Worm (Caenorhabditis elegans) whole organism, L2 larva: ENCODE results near the gene R11F4.2.
A peak's percentile ranks its signal among the peaks of the same experiment; 100 is the strongest.

Experiments
- F13H6.1 ChIP-seq: sonication (generic microtip); optimal IDR thresholded peaks from 2 replicates; lab custom pipeline; 2016; ENCODE audit warnings: missing genetic modification characterization, missing compliant biosample characterization
- Y55F3AM.14 ChIP-seq: fragments of 200-800 bp; sonication (Bioruptor generic); optimal IDR thresholded peaks from 2 replicates; lab custom pipeline; 2018; ENCODE audit warnings: mild to moderate bottlenecking, missing genetic modification characterization, missing compliant biosample characterization
- ZK546.5 ChIP-seq: sonication (generic microtip); optimal IDR thresholded peaks from 2 replicates; lab custom pipeline; 2017; ENCODE audit warnings: missing biosample characterization, missing genetic modification characterization
- alr-1 ChIP-seq: fragments of 150-350 bp; optimal IDR thresholded peaks from 2 replicates; lab custom pipeline; 2014; ENCODE audit warnings: missing biosample characterization, missing genetic modification characterization
- aly-2 ChIP-seq: fragments of 150-350 bp; optimal IDR thresholded peaks from 2 replicates; lab custom pipeline; 2014; ENCODE audit warnings: missing biosample characterization, missing genetic modification characterization
- blmp-1 ChIP-seq: sonication (generic microtip); optimal IDR thresholded peaks from 2 replicates; lab custom pipeline; 2017; ENCODE audit warnings: missing genetic modification characterization, mild to moderate bottlenecking, missing compliant biosample characterization, antibody characterized with exemption, moderate library complexity; ENCODE audit not compliant: insufficient read depth
- ceh-16 ChIP-seq: fragments of 150-350 bp; optimal IDR thresholded peaks from 2 replicates; lab custom pipeline; 2014; ENCODE audit warnings: missing biosample characterization, missing genetic modification characterization
- ceh-82 ChIP-seq: fragments of 150-350 bp; optimal IDR thresholded peaks from 2 replicates; lab custom pipeline; 2014; ENCODE audit warnings: missing biosample characterization, missing genetic modification characterization
- crh-2 ChIP-seq: sonication (generic microtip); optimal IDR thresholded peaks from 2 replicates; lab custom pipeline; 2017; ENCODE audit warnings: missing biosample characterization, missing genetic modification characterization
- egl-27 ChIP-seq: sonication (generic microtip); optimal IDR thresholded peaks from 3 replicates; lab custom pipeline; 2017; ENCODE audit warnings: missing biosample characterization, missing genetic modification reagents, missing genetic modification characterization
- elt-1 ChIP-seq: fragments of 150-350 bp; optimal IDR thresholded peaks from 2 replicates; lab custom pipeline; 2014; ENCODE audit warnings: missing biosample characterization, missing genetic modification characterization
- fos-1 ChIP-seq: fragments of 150-350 bp; optimal IDR thresholded peaks from 2 replicates; lab custom pipeline; 2014; ENCODE audit warnings: missing biosample characterization, missing genetic modification characterization
- gmeb-1 ChIP-seq: fragments of 150-350 bp; optimal IDR thresholded peaks from 2 replicates; lab custom pipeline; 2014; ENCODE audit warnings: missing biosample characterization, missing genetic modification characterization
- lin-13 ChIP-seq: fragments of 150-350 bp; optimal IDR thresholded peaks from 2 replicates; lab custom pipeline; 2014; ENCODE audit warnings: missing biosample characterization, missing genetic modification reagents, missing genetic modification characterization
- lin-39 ChIP-seq: fragments of 150-350 bp; optimal IDR thresholded peaks from 2 replicates; lab custom pipeline; 2014; ENCODE audit warnings: missing biosample characterization, missing genetic modification reagents, missing genetic modification characterization
- lsy-2 ChIP-seq, 2 experiments: fragments of 150-350 bp in 1 of 2; sonication (generic microtip) in 1 of 2; optimal IDR thresholded peaks; 2 replicates each; lab custom pipeline; 2014 to 2017; ENCODE audit warnings: missing biosample characterization in 2 of 2, missing genetic modification characterization in 2 of 2
- mab-5 ChIP-seq: fragments of 150-350 bp; optimal IDR thresholded peaks from 2 replicates; lab custom pipeline; 2014; ENCODE audit warnings: missing biosample characterization, missing genetic modification characterization
- mbf-1 ChIP-seq: sonication (generic microtip); optimal IDR thresholded peaks from 2 replicates; lab custom pipeline; 2017; ENCODE audit warnings: missing biosample characterization, missing genetic modification characterization
- mdl-1 ChIP-seq, 2 experiments: fragments of 150-350 bp in 1 of 2; sonication (generic microtip) in 1 of 2; optimal IDR thresholded peaks; 2 replicates each; lab custom pipeline; 2017; ENCODE audit warnings: missing biosample characterization in 2 of 2, missing genetic modification characterization in 2 of 2
- nhr-10 ChIP-seq: sonication (generic microtip); optimal IDR thresholded peaks from 2 replicates; lab custom pipeline; 2017; ENCODE audit warnings: missing biosample characterization, missing genetic modification characterization
- nhr-11 ChIP-seq: fragments of 150-350 bp; optimal IDR thresholded peaks from 2 replicates; lab custom pipeline; 2014; ENCODE audit warnings: missing biosample characterization, missing genetic modification characterization
- nhr-12 ChIP-seq: fragments of 150-350 bp; optimal IDR thresholded peaks from 2 replicates; lab custom pipeline; 2014; ENCODE audit warnings: missing biosample characterization, missing genetic modification characterization
- nhr-129 ChIP-seq: fragments of 150-350 bp; optimal IDR thresholded peaks from 2 replicates; lab custom pipeline; 2014; ENCODE audit warnings: missing biosample characterization, missing genetic modification characterization
- nhr-21 ChIP-seq: fragments of 150-350 bp; optimal IDR thresholded peaks from 2 replicates; lab custom pipeline; 2014; ENCODE audit warnings: missing biosample characterization, missing genetic modification characterization
- nhr-237 ChIP-seq: fragments of 150-350 bp; optimal IDR thresholded peaks from 2 replicates; lab custom pipeline; 2014; ENCODE audit warnings: missing biosample characterization, missing genetic modification characterization
- nhr-6 ChIP-seq: fragments of 150-350 bp; optimal IDR thresholded peaks from 2 replicates; lab custom pipeline; 2014; ENCODE audit warnings: missing biosample characterization, missing genetic modification characterization
- nhr-77 ChIP-seq: fragments of 150-350 bp; optimal IDR thresholded peaks from 2 replicates; lab custom pipeline; 2014; ENCODE audit warnings: missing biosample characterization, missing genetic modification characterization
- peb-1 ChIP-seq: fragments of 150-350 bp; optimal IDR thresholded peaks from 2 replicates; lab custom pipeline; 2014; ENCODE audit warnings: missing biosample characterization, missing genetic modification characterization
- sem-4 ChIP-seq: fragments of 150-350 bp; optimal IDR thresholded peaks from 2 replicates; lab custom pipeline; 2014; ENCODE audit warnings: missing biosample characterization, missing genetic modification reagents, missing genetic modification characterization
- skn-1 ChIP-seq: sonication (generic microtip); optimal IDR thresholded peaks from 2 replicates; lab custom pipeline; 2017; ENCODE audit warnings: missing biosample characterization, missing genetic modification characterization
- sma-3 ChIP-seq: sonication (generic microtip); optimal IDR thresholded peaks from 2 replicates; lab custom pipeline; 2016; ENCODE audit warnings: missing genetic modification reagents, missing genetic modification characterization, missing compliant biosample characterization
- sma-9 ChIP-seq, 2 experiments: fragments of 150-350 bp in 1 of 2; sonication (generic microtip) in 1 of 2; optimal IDR thresholded peaks; 2 replicates each; lab custom pipeline; 2014 to 2016; ENCODE audit warnings: missing genetic modification characterization in 2 of 2, mild to moderate bottlenecking in 1 of 2, missing biosample characterization in 1 of 2, missing compliant biosample characterization in 1 of 2, missing genetic modification reagents in 1 of 2, moderate library complexity in 1 of 2
- snpc-4 ChIP-seq: fragments of 150-350 bp; optimal IDR thresholded peaks from 2 replicates; lab custom pipeline; 2014; ENCODE audit warnings: missing biosample characterization, missing genetic modification characterization
- unc-55 ChIP-seq: fragments of 150-350 bp; sonication (generic microtip); optimal IDR thresholded peaks from 3 replicates; lab custom pipeline; 2014; ENCODE audit warnings: missing biosample characterization, missing genetic modification reagents, missing genetic modification characterization
- unc-62 ChIP-seq: fragments of 150-350 bp; optimal IDR thresholded peaks from 2 replicates; lab custom pipeline; 2014; ENCODE audit warnings: missing biosample characterization, missing genetic modification reagents, missing genetic modification characterization
- zag-1 ChIP-seq: fragments of 150-350 bp; optimal IDR thresholded peaks from 2 replicates; lab custom pipeline; 2014; ENCODE audit warnings: missing biosample characterization, missing genetic modification characterization
- ztf-1 ChIP-seq: fragments of 200-800 bp; sonication (Bioruptor generic); conservative IDR thresholded peaks from 2 replicates; pipeline ENCODE4 v1.3.6; 2022; ENCODE audit warnings: missing genetic modification characterization, missing compliant biosample characterization
- ztf-11 ChIP-seq: sonication (generic microtip); optimal IDR thresholded peaks from 2 replicates; lab custom pipeline; 2017; ENCODE audit warnings: missing biosample characterization, missing genetic modification characterization
- ztf-4 ChIP-seq: fragments of 150-350 bp; optimal IDR thresholded peaks from 2 replicates; lab custom pipeline; 2014; ENCODE audit warnings: missing biosample characterization, missing genetic modification characterization

Gene R11F4.2

DNA sequence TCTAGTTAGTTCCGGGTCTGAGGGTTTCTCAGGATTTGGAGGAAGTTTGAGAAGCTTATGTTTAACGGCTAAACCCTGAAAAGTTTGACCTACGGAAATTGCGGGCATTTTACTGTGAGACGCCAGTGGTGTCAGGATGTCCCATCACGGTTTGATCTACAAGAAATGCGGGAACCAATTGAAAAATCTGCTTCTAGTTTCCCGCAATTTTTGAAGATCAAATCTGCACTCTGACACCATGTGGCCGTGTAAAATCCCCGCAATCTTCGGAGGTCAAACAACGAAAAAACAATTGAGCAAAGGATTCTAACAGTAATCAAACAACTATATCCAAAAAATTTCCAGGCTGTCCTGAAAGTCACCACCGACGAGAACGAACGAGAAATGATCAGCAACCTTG, 40.0 kb downstream of the R11F4.2 start:
- TF ChIP-seq nhr-12, result no peak
- no peak for TF ChIP-seq unc-62 (GFP tag; lab: Kevin White, UChicago)
- TF ChIP-seq sma-9 (GFP tag; optimal IDR thresholded peaks at IDR 0.05; lab: Kevin White, UChicago), result no peak
- no peak for TF ChIP-seq sma-9 (tag; optimal IDR thresholded peaks at IDR 0.05; lab: Kevin White, UChicago)
- no peak for TF ChIP-seq alr-1 (tag; lab: Kevin White, UChicago)
- TF ChIP-seq sma-3 (GFP tag; lab: Kevin White, UChicago), result no peak
- TF ChIP-seq ztf-1 (GFP tag; lab: Robert Waterston, UW), result no peak
- TF ChIP-seq F13H6.1 (tag; lab: Kevin White, UChicago), result no peak
- no peak for TF ChIP-seq ceh-82 (tag; lab: Kevin White, UChicago)
- TF ChIP-seq mbf-1, result no peak
- TF ChIP-seq nhr-11 (tag; lab: Kevin White, UChicago), result no peak
- TF ChIP-seq crh-2 (tag; lab: Kevin White, UChicago), result no peak
- no peak for TF ChIP-seq skn-1
- TF ChIP-seq peb-1 (tag; lab: Kevin White, UChicago), result no peak
- TF ChIP-seq nhr-77 (tag; lab: Kevin White, UChicago), result no peak

DNA sequence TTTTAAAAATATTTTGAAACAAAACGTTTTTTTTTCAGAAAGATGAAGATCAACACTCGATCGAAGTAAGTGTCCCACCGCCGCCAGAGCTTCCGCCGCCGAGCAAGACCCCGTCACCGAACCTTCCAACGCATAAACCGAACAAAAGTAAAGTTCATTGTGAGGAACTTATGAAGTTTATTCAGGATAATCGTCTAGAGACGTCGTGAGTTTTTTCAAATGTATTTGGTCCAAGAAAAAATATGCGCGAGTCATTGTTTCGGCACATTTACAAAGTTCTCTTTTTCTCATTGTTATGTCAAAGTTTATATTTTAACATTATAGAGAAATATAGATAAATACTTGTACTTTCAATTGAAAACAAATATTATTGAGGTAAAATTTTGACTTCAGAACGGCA, 42.4 kb downstream of the R11F4.2 start:
- TF ChIP-seq elt-1 (tag; lab: Kevin White, UChicago) (no peak), zag-1 (tag; lab: Kevin White, UChicago) (no peak), mdl-1 (tag; optimal IDR thresholded peaks at IDR 0.05; lab: Kevin White, UChicago) (no peak), sem-4 (no peak), gmeb-1 (tag; lab: Kevin White, UChicago) (no peak), mab-5 (no peak), nhr-129 (no peak), unc-55 (GFP tag; lab: Kevin White, UChicago) (no peak), nhr-10 (no peak), ceh-16 (no peak), nhr-6 (tag; lab: Kevin White, UChicago) (no peak), egl-27 (tag; lab: Kevin White, UChicago) (no peak)

DNA sequence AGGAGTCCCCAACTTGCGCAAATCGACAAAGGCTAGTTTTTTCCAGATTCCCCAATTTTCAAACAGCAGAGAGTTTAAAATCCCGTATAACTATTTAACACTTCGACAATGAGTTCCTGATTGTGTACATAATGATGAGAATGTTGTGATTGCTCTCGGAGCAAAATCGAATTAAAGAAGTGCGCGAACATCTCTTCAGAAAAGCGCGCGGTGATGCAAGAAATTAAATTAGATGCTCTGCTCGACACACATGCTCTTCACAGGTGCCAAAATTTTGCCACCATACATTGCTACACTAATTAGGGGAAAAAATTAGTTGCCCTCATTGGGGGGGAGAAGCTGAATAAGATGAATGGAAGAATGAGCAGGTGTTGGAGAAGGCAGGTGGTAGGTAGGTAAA, 46.6 kb downstream of the R11F4.2 start:
- TF ChIP-seq nhr-237 (tag; lab: Kevin White, UChicago) (no peak), ztf-1 (GFP tag; lab: Robert Waterston, UW) (no peak), elt-1 (tag; lab: Kevin White, UChicago) (no peak), mbf-1 (no peak), nhr-21 (tag; lab: Kevin White, UChicago) (no peak), aly-2 (no peak), skn-1 (no peak), unc-62 (GFP tag; lab: Kevin White, UChicago) (no peak), lsy-2 (tag; optimal IDR thresholded peaks at IDR 0.05; lab: Kevin White, UChicago) (no peak), mdl-1 (tag; optimal IDR thresholded peaks at IDR 0.05; lab: Kevin White, UChicago) (no peak), ztf-11 (tag; lab: Kevin White, UChicago) (no peak), lin-13 (GFP tag; lab: Kevin White, UChicago) (no peak), ZK546.5 (no peak), snpc-4 (tag; lab: Kevin White, UChicago) (no peak), crh-2 (tag; lab: Kevin White, UChicago) (no peak), blmp-1 (no peak), peb-1 (tag; lab: Kevin White, UChicago) (no peak)

DNA sequence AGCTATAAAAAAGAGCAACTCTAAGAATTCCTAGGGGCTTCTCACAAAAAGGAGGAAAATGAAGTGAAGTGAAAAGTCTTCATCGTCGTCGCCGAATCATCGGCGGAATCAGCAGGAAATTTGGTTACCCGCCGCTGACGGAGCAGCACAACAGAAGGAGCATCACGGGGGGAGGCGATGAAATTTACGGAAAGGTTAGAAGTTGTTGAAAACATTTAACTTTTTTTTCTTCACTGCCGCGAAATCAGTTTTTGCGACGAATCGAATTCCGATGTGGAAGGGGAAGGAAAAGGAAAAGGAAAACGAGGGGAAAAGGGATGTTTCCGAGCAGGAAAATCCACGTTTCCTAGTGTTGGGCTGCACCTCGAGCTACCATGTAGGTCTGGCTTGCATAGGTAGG, 50.5 kb downstream of the R11F4.2 start:
- no peak for TF ChIP-seq aly-2
- peak; percentile 32 for TF ChIP-seq sma-9 (GFP tag; optimal IDR thresholded peaks at IDR 0.05; lab: Kevin White, UChicago)
- no peak for TF ChIP-seq sma-9 (tag; optimal IDR thresholded peaks at IDR 0.05; lab: Kevin White, UChicago)
- peak; percentile 19 for TF ChIP-seq F13H6.1 (tag; lab: Kevin White, UChicago)
- TF ChIP-seq lin-39 (tag; lab: Kevin White, UChicago), result no peak
- no peak for TF ChIP-seq nhr-10
- no peak for TF ChIP-seq nhr-77 (tag; lab: Kevin White, UChicago)
- no peak for TF ChIP-seq Y55F3AM.14
- TF ChIP-seq fos-1 (tag; lab: Kevin White, UChicago), result no peak
- peak; percentile 3 for TF ChIP-seq egl-27 (tag; lab: Kevin White, UChicago)
- no peak for TF ChIP-seq sem-4
- TF ChIP-seq ztf-4, result no peak
- TF ChIP-seq snpc-4 (tag; lab: Kevin White, UChicago), result no peak
- no peak for TF ChIP-seq blmp-1
